Worm (Caenorhabditis elegans): ENCODE measurements around the gene pgp-3.

The pgp-3 gene

ce11 chrX:11339375-11339924 lies 12.5 kb upstream of the pgp-3 start, which contains the start of gene aco-1 (continued):
- TF ChIP-seq ceh-28 (tag; optimal IDR thresholded peaks at IDR 0.05) (no peak), aly-2 (tag; optimal IDR thresholded peaks at IDR 0.05) (no peak), zfp-3 (GFP tag; conservative IDR thresholded peaks at IDR 0.05) (no peak), daf-16 (GFP tag; optimal IDR thresholded peaks at IDR 0.05) (no peak), daf-16 (tag; optimal IDR thresholded peaks at IDR 0.05) (peak; percentile 72), mdl-1 (tag; optimal IDR thresholded peaks at IDR 0.05) (peak in 1 of 2 experiments; percentile 13), ceh-44 (GFP tag; IDR thresholded peaks at IDR 0.05) (no peak), T20F7.1 (GFP tag; optimal IDR thresholded peaks at IDR 0.05) (no peak), nhr-10 (tag; optimal IDR thresholded peaks at IDR 0.05) (peak; percentile 39), daf-12 (tag; optimal IDR thresholded peaks at IDR 0.05) (no peak), php-3 (GFP tag; IDR thresholded peaks at IDR 0.05) (0 out of 2 replicates have a peak, but pooled peaks have one; percentile 5), aha-1 (tag) (peak; percentile 83)

- TF ChIP-seq mxl-3 (GFP tag; optimal IDR thresholded peaks at IDR 0.05) (no peak), set-16 (GFP tag; IDR thresholded peaks at IDR 0.05) (no peak), pha-4 (GFP tag; IDR thresholded peaks at IDR 0.05) (0 out of 2 replicates have a peak, but pooled peaks have one; percentile 18), pha-4 (tag; optimal IDR thresholded peaks at IDR 0.05) (no peak), lin-39 (tag; optimal IDR thresholded peaks at IDR 0.05) (no peak), T26A8.4 (GFP tag; IDR thresholded peaks at IDR 0.05) (no peak), F37D6.2 (tag; optimal IDR thresholded peaks at IDR 0.05) (no peak), hlh-30 (tag; optimal IDR thresholded peaks at IDR 0.05; ENCODE audit: insufficient read depth) (peak; percentile 37), nhr-41 (GFP tag; IDR thresholded peaks at IDR 0.05) (no peak), mxl-2 (GFP tag; conservative IDR thresholded peaks at IDR 0.05) (no peak), Y48G9A.11 (GFP tag; IDR thresholded peaks at IDR 0.05) (no peak), lir-3 (tag; optimal IDR thresholded peaks at IDR 0.05) (no peak), T20F7.1 (GFP tag; optimal IDR thresholded peaks at IDR 0.05) (no peak), nhr-111 (GFP tag; optimal IDR thresholded peaks at IDR 0.05) (no peak), tra-1 (GFP tag; IDR thresholded peaks at IDR 0.05) (no peak), zfp-2 (tag; optimal IDR thresholded peaks at IDR 0.05) (no peak), mdt-29 (GFP tag; IDR thresholded peaks at IDR 0.05) (no peak), ceh-20 (GFP tag; IDR thresholded peaks at IDR 0.05) (no peak), snpc-1.2 (GFP tag; IDR thresholded peaks at IDR 0.05) (no peak), lsy-2 (tag; optimal IDR thresholded peaks at IDR 0.05) (no peak), Y5F2A.4 (GFP tag; optimal IDR thresholded peaks at IDR 0.05) (no peak), rbr-2 (tag; optimal IDR thresholded peaks at IDR 0.05) (no peak), hmg-1.1 (GFP tag; IDR thresholded peaks at IDR 0.05) (no peak), saeg-2 (GFP tag; IDR thresholded peaks at IDR 0.05) (no peak), duxl-1 (tag; optimal IDR thresholded peaks at IDR 0.05; ENCODE audit: poor library complexity) (no peak), aha-1 (tag) (no peak), gei-8 (GFP tag; optimal IDR thresholded peaks at IDR 0.05) (no peak), nhr-10 (tag; optimal IDR thresholded peaks at IDR 0.05) (no peak), ztf-7 (tag; optimal IDR thresholded peaks at IDR 0.05) (no peak), nhr-102 (tag; optimal IDR thresholded peaks at IDR 0.05) (no peak), madf-9 (GFP tag; conservative IDR thresholded peaks at IDR 0.05) (no peak), ceh-62 (tag; optimal IDR thresholded peaks at IDR 0.05) (no peak), snpc-4 (tag; optimal IDR thresholded peaks at IDR 0.05) (no peak), daf-12 (tag; optimal IDR thresholded peaks at IDR 0.05) (no peak), zip-2 (tag; optimal IDR thresholded peaks at IDR 0.05) (no peak), ztf-11 (tag; optimal IDR thresholded peaks at IDR 0.05) (no peak), nhr-237 (tag; optimal IDR thresholded peaks at IDR 0.05) (no peak), skn-1 (tag; optimal IDR thresholded peaks at IDR 0.05) (no peak), zip-11 (GFP tag; IDR thresholded peaks at IDR 0.05) (no peak), egl-27 (tag; optimal IDR thresholded peaks at IDR 0.05) (no peak), zag-1 (tag; optimal IDR thresholded peaks at IDR 0.05) (no peak), dmd-8 (GFP tag; IDR thresholded peaks at IDR 0.05) (no peak), daf-16 (GFP tag; optimal IDR thresholded peaks at IDR 0.05) (no peak), daf-16 (tag; optimal IDR thresholded peaks at IDR 0.05) (peak; percentile 44)
Observed at ce11 chrX:11340478-11340877, 11.5 kb upstream of the pgp-3 start.
